Worm (Caenorhabditis elegans): Measurements from ENCODE around the gene T23F11.4.

The T23F11.4 gene

DNA sequence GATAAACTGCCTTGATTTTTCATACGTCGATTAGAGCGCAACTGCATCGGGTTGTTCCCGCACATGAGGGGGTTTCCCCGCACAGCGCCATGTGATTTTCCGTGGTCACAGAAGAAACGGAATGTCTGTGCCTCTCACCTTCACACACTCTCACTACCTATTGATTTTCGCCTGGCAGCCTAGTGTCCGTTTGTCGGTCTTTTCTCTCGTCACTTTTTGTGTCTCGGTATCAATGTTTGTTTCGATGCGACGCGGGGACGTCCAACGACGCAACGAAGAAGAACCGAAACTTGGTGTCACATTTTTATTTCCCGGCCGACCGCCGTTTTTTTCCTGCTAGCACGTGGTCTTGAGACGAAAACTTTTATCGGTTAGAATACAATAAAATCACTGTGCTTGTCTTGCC, 15.8 kb downstream of the T23F11.4 start:
- peak; percentile 86 for TF ChIP-seq T20F7.1 (GFP tag; optimal IDR thresholded peaks at IDR 0.05)
- TF ChIP-seq vab-7 (GFP tag; IDR thresholded peaks at IDR 0.05): peak; percentile 39
- peak; percentile 61; the same call in 1 of the 2 replicates for TF ChIP-seq php-3 (GFP tag; IDR thresholded peaks at IDR 0.05)
- peak; percentile 100 for TF ChIP-seq mxl-3 (GFP tag; optimal IDR thresholded peaks at IDR 0.05)
- peak; percentile 88 for TF ChIP-seq lin-1 (GFP tag; IDR thresholded peaks at IDR 0.05)
- peak; percentile 100 for TF ChIP-seq mdl-1 (tag; optimal IDR thresholded peaks at IDR 0.05)
- TF ChIP-seq daf-12 (tag; optimal IDR thresholded peaks at IDR 0.05): no peak
- peak; percentile 99 for TF ChIP-seq aha-1 (tag)
- peak; percentile 82 for TF ChIP-seq mdt-29 (GFP tag; IDR thresholded peaks at IDR 0.05)
- peak; percentile 86 for TF ChIP-seq hmg-1.1 (GFP tag; IDR thresholded peaks at IDR 0.05)
- TF ChIP-seq Y48G9A.11 (GFP tag; IDR thresholded peaks at IDR 0.05): no peak
- TF ChIP-seq mxl-2 (GFP tag; conservative IDR thresholded peaks at IDR 0.05): peak; percentile 76
- peak; percentile 78 for TF ChIP-seq ctbp-1 (GFP tag; IDR thresholded peaks at IDR 0.05)
- TF ChIP-seq saeg-2 (GFP tag; IDR thresholded peaks at IDR 0.05): peak; percentile 81
- TF ChIP-seq sdz-12 (GFP tag; optimal IDR thresholded peaks at IDR 0.05): no peak
- peak; percentile 97 for TF ChIP-seq nhr-48 (tag; optimal IDR thresholded peaks at IDR 0.05)
- no peak for TF ChIP-seq unc-130 (GFP tag; optimal IDR thresholded peaks at IDR 0.05)
- no peak for TF ChIP-seq aly-2 (tag; optimal IDR thresholded peaks at IDR 0.05)
- TF ChIP-seq nhr-77 (tag; optimal IDR thresholded peaks at IDR 0.05): peak; percentile 97
- TF ChIP-seq cey-2 (tag; optimal IDR thresholded peaks at IDR 0.05; ENCODE audit: borderline replicate concordance, insufficient read depth): peak; percentile 16
- TF ChIP-seq ceh-32 (tag; optimal IDR thresholded peaks at IDR 0.05; ENCODE audit: poor library complexity): no peak
- TF ChIP-seq ztf-7 (tag; optimal IDR thresholded peaks at IDR 0.05): peak; percentile 34
- TF ChIP-seq nhr-6 (tag; optimal IDR thresholded peaks at IDR 0.05): peak; percentile 93
- TF ChIP-seq lsy-2 (tag; optimal IDR thresholded peaks at IDR 0.05): peak; percentile 84 to 89
- peak; percentile 99 for TF ChIP-seq dmd-6 (GFP tag; IDR thresholded peaks at IDR 0.05)
- peak in 1 of 2 experiments; percentile 99 for TF ChIP-seq unc-62 (GFP tag; optimal IDR thresholded peaks at IDR 0.05 in 1 of 2)
- no peak for TF ChIP-seq unc-62 (tag; optimal IDR thresholded peaks at IDR 0.05)
- peak; percentile 87 for TF ChIP-seq madf-9 (GFP tag; conservative IDR thresholded peaks at IDR 0.05)
- TF ChIP-seq lin-13 (GFP tag; optimal IDR thresholded peaks at IDR 0.05): peak; percentile 91
- TF ChIP-seq duxl-1 (tag; optimal IDR thresholded peaks at IDR 0.05; ENCODE audit: poor library complexity): peak; percentile 50
- peak; percentile 93 for TF ChIP-seq nhr-102 (tag; optimal IDR thresholded peaks at IDR 0.05)
- TF ChIP-seq spr-1 (tag; optimal IDR thresholded peaks at IDR 0.05): peak; percentile 78
- TF ChIP-seq arid-1 (GFP tag; conservative IDR thresholded peaks at IDR 0.05): peak; percentile 15; the same call in 1 of the 2 replicates
- TF ChIP-seq jun-1 (tag; optimal IDR thresholded peaks at IDR 0.05): peak; percentile 72
- TF ChIP-seq nhr-42 (GFP tag; IDR thresholded peaks at IDR 0.05): peak; percentile 81
- 0 out of 2 replicates have a peak, but pooled peaks have one; percentile 25 for TF ChIP-seq ZK337.2 (GFP tag; IDR thresholded peaks at IDR 0.05)
- no peak for TF ChIP-seq R02D3.7 (tag; optimal IDR thresholded peaks at IDR 0.05)
- peak; percentile 83 for TF ChIP-seq T26A8.4 (GFP tag; IDR thresholded peaks at IDR 0.05)
- TF ChIP-seq F37D6.2 (tag; optimal IDR thresholded peaks at IDR 0.05): peak; percentile 77
- peak; percentile 76; the same call in 1 of the 2 replicates for TF ChIP-seq Y105C5A.15 (GFP tag; IDR thresholded peaks at IDR 0.05)
- TF ChIP-seq nhr-11 (tag; optimal IDR thresholded peaks at IDR 0.05): peak; percentile 96
- TF ChIP-seq pqm-1 (tag; optimal IDR thresholded peaks at IDR 0.05): peak; percentile 39
- 0 out of 2 replicates have a peak, but pooled peaks have one; percentile 39 for TF ChIP-seq zfp-3 (GFP tag; conservative IDR thresholded peaks at IDR 0.05)
- TF ChIP-seq nhr-28 (tag; optimal IDR thresholded peaks at IDR 0.05): peak; percentile 97
- TF ChIP-seq tra-1 (GFP tag; IDR thresholded peaks at IDR 0.05): peak; percentile 90
- no peak for TF ChIP-seq F26F4.8 (GFP tag; conservative IDR thresholded peaks at IDR 0.05)
- peak; percentile 100 for TF ChIP-seq hlh-11 (tag; optimal IDR thresholded peaks at IDR 0.05)
- no peak for TF ChIP-seq tag-97 (GFP tag; IDR thresholded peaks at IDR 0.05)
- TF ChIP-seq lir-3 (tag; optimal IDR thresholded peaks at IDR 0.05): peak; percentile 33
- peak; percentile 94 for TF ChIP-seq rbr-2 (tag; optimal IDR thresholded peaks at IDR 0.05)
- TF ChIP-seq dve-1 (tag; optimal IDR thresholded peaks at IDR 0.05; ENCODE audit: insufficient read depth): peak; percentile 96
